Worm (Caenorhabditis elegans) whole organism, L4/young adult: ENCODE results near the gene spcs-3.

Experiments
- W03F9.2 ChIP-seq: fragments of 150-350 bp; optimal IDR thresholded peaks from 2 replicates; lab custom pipeline; 2014; ENCODE audit warnings: missing biosample characterization, missing genetic modification characterization
- him-1 ChIP-seq: sonication (generic microtip); optimal IDR thresholded peaks from 2 replicates; lab custom pipeline; 2016; ENCODE audit warnings: missing genotype, missing genetic modification reagents, missing genetic modification characterization, missing compliant biosample characterization

DNA sequence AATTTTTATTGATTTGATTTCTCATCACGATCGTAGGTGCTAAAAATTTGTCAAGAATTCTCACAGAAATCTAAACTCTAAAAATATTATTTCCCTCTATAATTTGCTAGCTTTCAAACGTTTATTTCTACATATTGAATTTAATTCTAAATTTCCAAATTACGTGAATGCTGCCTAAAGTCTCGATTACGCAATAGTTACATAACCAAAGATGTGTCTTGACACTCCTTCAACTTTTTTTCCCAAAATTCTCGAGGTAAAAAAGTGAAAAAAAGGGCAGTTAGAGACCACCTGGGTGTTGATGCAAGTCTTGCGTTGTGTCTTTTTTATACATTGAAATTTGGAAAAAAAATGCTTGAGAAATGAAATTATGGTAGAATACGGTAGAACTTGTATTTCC, 7.0 kb downstream of the spcs-3 start:
- TF ChIP-seq him-1 (tag; lab: Kevin White, UChicago), result no peak
- TF ChIP-seq W03F9.2, result no peak
